Worm (Caenorhabditis elegans): ENCODE results near the gene mgl-1.

DNA sequence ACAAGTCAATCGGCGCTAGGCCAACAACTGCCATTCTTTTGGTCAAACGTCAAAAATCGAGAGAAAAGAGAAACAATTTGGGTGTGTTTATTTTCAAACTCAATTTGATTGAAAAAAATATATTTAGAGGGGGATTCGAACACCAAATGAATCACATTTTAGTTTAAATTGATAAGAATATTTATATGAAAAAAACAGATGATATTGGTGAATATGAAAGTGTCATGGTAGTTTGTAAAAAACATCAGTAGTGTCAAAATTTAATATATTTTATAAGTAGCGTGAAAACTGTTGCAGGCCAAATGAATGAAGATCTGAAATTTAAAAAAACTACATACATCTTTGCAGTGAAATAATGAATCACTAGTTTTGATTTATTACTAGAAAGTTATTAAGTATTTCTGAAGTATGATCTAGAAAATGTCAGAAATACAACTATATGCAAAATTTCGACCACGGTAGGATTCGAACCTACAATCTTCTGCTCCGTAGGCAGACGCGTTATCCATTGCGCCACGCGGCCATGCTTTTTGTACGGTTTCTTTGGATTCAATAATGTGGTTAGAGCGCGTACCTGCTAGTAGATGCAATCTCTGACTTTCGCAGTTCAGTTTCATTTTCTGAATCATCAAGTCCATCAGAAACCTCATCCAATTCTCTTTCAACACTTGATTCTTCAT lies 42.0 kb upstream of the mgl-1 start, which contains the start of gene F19C6.4:
- no peak for TF ChIP-seq ama-1 (optimal IDR thresholded peaks at IDR 0.05)
- TF ChIP-seq mab-5 (tag; optimal IDR thresholded peaks at IDR 0.05), result no peak
- no peak for TF ChIP-seq elt-1 (tag; optimal IDR thresholded peaks at IDR 0.05)
- no peak for TF ChIP-seq nhr-11 (tag; optimal IDR thresholded peaks at IDR 0.05)
- no peak for TF ChIP-seq blmp-1 (tag; optimal IDR thresholded peaks at IDR 0.05; ENCODE audit: insufficient read depth)
